Fruit fly (Drosophila melanogaster): ENCODE data around the gene Oatp33Ea.

Oatp33Ea gene

DNA sequence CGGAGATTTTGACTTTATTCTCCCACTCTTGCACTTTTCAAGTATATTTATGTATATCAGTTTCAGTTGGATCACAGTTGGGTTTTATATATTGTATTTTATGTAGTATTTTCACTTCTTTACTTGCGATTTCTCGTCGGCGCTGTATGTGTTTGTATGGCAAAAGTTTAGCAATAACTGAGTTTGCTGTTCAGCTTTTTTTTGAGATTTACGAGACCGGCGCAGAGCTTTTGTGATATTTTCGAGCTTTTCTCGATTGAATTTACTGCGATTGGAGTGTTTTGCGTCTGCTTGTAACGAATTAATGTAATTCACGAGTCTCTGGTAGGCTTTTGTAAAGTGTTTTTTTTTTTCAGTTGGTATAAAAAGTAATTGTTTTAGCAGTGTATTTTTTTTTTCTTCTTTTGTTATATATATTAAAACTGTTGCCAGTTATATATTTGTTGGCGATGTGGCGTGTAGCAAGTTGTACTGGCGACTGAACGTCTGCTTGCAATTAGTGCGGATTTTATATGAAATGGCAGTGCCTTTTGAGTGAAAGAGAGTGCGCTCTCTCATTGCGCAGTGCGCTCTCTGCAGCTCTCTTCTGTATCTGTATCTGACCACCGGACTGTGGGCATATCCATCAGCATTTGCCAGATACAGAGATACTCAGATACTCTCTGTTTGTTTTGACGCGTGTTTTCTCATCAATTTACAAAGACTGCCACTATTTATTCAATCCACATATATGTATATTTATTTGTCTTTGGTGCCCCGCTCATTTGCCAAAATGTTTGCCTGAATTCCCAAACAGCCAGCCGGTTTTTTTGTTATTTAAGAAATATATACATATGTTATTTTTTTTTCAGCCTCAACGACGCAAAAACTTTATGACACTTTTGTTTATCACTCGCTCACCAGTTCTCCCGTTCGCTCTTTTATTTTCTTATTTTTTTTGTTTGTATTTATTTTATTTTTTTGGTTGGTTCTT is 15.3 kb upstream of the Oatp33Ea start (continued):
- TF ChIP-seq CG16779 (GFP tag; IDR thresholded peaks at IDR 0.05) (no peak), Sry-δ (GFP tag; optimal IDR thresholded peaks at IDR 0.05) (no peak), CG17328 (GFP tag; IDR thresholded peaks at IDR 0.05) (peak; percentile 60), wor (GFP tag; IDR thresholded peaks at IDR 0.05) (no peak), sisA (GFP tag; IDR thresholded peaks at IDR 0.05) (no peak), Deaf1 (tag; optimal IDR thresholded peaks at IDR 0.05) (peak; percentile 21), dm (GFP tag; optimal IDR thresholded peaks at IDR 0.05) (no peak), CG12942 (GFP tag; optimal IDR thresholded peaks at IDR 0.05) (no peak), Nf-YB (GFP tag; optimal IDR thresholded peaks at IDR 0.05) (peak; percentile 31), wdn (GFP tag; IDR thresholded peaks at IDR 0.05) (no peak), gro (GFP tag; optimal IDR thresholded peaks at IDR 0.05) (peak; percentile 47), lmd (GFP tag; IDR thresholded peaks at IDR 0.05) (no peak), CG4282 (GFP tag; optimal IDR thresholded peaks at IDR 0.05) (no peak), CG14667 (GFP tag; IDR thresholded peaks at IDR 0.05) (no peak), CG10274 (GFP tag; optimal IDR thresholded peaks at IDR 0.05) (peak; percentile 26), CG9437 (GFP tag; optimal IDR thresholded peaks at IDR 0.05) (no peak), CG3065 (GFP tag; optimal IDR thresholded peaks at IDR 0.05) (peak; percentile 12), Dp (GFP tag; optimal IDR thresholded peaks at IDR 0.05) (no peak), pfk (GFP tag; optimal IDR thresholded peaks at IDR 0.05) (peak; percentile 73), CG14710 (tag; optimal IDR thresholded peaks at IDR 0.05) (peak; percentile 44), dati (GFP tag; IDR thresholded peaks at IDR 0.05) (no peak), H2.0 (GFP tag; IDR thresholded peaks at IDR 0.05) (no peak), phol (tag; optimal IDR thresholded peaks at IDR 0.05) (no peak), inv (GFP tag; IDR thresholded peaks at IDR 0.05; ENCODE audit: partially characterized antibody) (peak; percentile 33; the same call in 1 of the 2 replicates), Ravus (GFP tag; IDR thresholded peaks at IDR 0.05) (no peak), CG1792 (GFP tag; optimal IDR thresholded peaks at IDR 0.05) (no peak), CG11398 (GFP tag; optimal IDR thresholded peaks at IDR 0.05) (no peak), CoRest (tag; optimal IDR thresholded peaks at IDR 0.05) (peak; percentile 28), E2f1 (GFP tag; IDR thresholded peaks at IDR 0.05) (no peak), Poxn (GFP tag; IDR thresholded peaks at IDR 0.05) (no peak), Gsc (GFP tag; IDR thresholded peaks at IDR 0.05) (no peak), CG17829 (tag; optimal IDR thresholded peaks at IDR 0.05) (peak; percentile 41), jing (GFP tag; optimal IDR thresholded peaks at IDR 0.05) (no peak), sd (tag; optimal IDR thresholded peaks at IDR 0.05) (peak; percentile 95), eyg (GFP tag; optimal IDR thresholded peaks at IDR 0.05) (peak; percentile 32), CG12299 (tag; optimal IDR thresholded peaks at IDR 0.05) (peak; percentile 72), psq (GFP tag; optimal IDR thresholded peaks at IDR 0.05) (no peak), gt (GFP tag; IDR thresholded peaks at IDR 0.05) (no peak), CG12391 (tag; optimal IDR thresholded peaks at IDR 0.05) (peak; percentile 20), gcm2 (GFP tag; optimal IDR thresholded peaks at IDR 0.05) (no peak), CG12769 (tag; optimal IDR thresholded peaks at IDR 0.05) (peak; percentile 56), dimm (GFP tag; IDR thresholded peaks at IDR 0.05) (no peak), CG4854 (GFP tag; optimal IDR thresholded peaks at IDR 0.05) (no peak), BEAF-32 (GFP tag; optimal IDR thresholded peaks at IDR 0.05) (no peak), CG32767 (GFP tag; IDR thresholded peaks at IDR 0.05) (peak; percentile 83; the same call in 1 of the 2 replicates), Lhr (GFP tag; optimal IDR thresholded peaks at IDR 0.05) (no peak), hb (GFP tag; IDR thresholded peaks at IDR 0.05; ENCODE audit: partially characterized antibody) (no peak), TFAM (GFP tag; optimal IDR thresholded peaks at IDR 0.05) (no peak), CG13775 (GFP tag; optimal IDR thresholded peaks at IDR 0.05) (peak; percentile 8), fru (optimal IDR thresholded peaks at IDR 0.05) (no peak)
